Worm (Caenorhabditis elegans) whole organism, young adult: Measurements from ENCODE around the gene sel-1.

Experiments
- akir-1 ChIP-seq: fragments of 200-800 bp; sonication (Bioruptor generic); optimal IDR thresholded peaks from 2 replicates; lab custom pipeline; 2018; ENCODE audit warnings: mild to moderate bottlenecking, missing genetic modification characterization, moderate library complexity, missing compliant biosample characterization
- attf-6 ChIP-seq: fragments of 200-800 bp; sonication (Bioruptor generic); IDR thresholded peaks from 2 replicates; pipeline ENCODE4 v1.3.6; 2022; ENCODE audit warnings: missing genetic modification reagents, missing genetic modification characterization, missing compliant biosample characterization
- bed-2 ChIP-seq: fragments of 200-800 bp; sonication (Bioruptor generic); IDR thresholded peaks from 2 replicates; pipeline ENCODE4 v1.3.6; 2022; ENCODE audit warnings: missing genetic modification reagents, missing genetic modification characterization, missing compliant biosample characterization
- chd-7 ChIP-seq: sonication (generic microtip); optimal IDR thresholded peaks from 2 replicates; lab custom pipeline; 2016; ENCODE audit warnings: mild to moderate bottlenecking, missing genetic modification characterization, moderate library complexity, missing compliant biosample characterization
- hlh-26 ChIP-seq: fragments of 200-800 bp; sonication (Bioruptor generic); conservative IDR thresholded peaks from 2 replicates; pipeline ENCODE4 v1.3.6; 2022; ENCODE audit warnings: missing genetic modification reagents, missing genetic modification characterization, missing compliant biosample characterization
- lag-1 ChIP-seq: fragments of 200-800 bp; sonication (Bioruptor generic); IDR thresholded peaks from 2 replicates; pipeline ENCODE4 v1.3.6; 2022; ENCODE audit warnings: missing genetic modification reagents, missing genetic modification characterization, missing compliant biosample characterization
- mel-28 ChIP-seq: sonication (generic microtip); optimal IDR thresholded peaks from 2 replicates; lab custom pipeline; 2016; ENCODE audit warnings: borderline replicate concordance, mild to moderate bottlenecking, missing genetic modification characterization, missing compliant biosample characterization
- mxl-1 ChIP-seq: sonication (generic microtip); optimal IDR thresholded peaks from 2 replicates; lab custom pipeline; 2016; ENCODE audit warnings: missing genetic modification characterization, missing compliant biosample characterization
- nfya-1 ChIP-seq: sonication (generic microtip); optimal IDR thresholded peaks from 2 replicates; lab custom pipeline; 2017; ENCODE audit warnings: antibody characterized with exemption, missing compliant biosample characterization, missing genetic modification characterization, borderline replicate concordance; ENCODE audit not compliant: insufficient read depth
- snpc-4 ChIP-seq, 5 experiments: fragments of 150-350 bp in 1 of 5; sonication (generic microtip) in 4 of 5; optimal IDR thresholded peaks; 2 replicates each; lab custom pipeline; 2014 to 2018; ENCODE audit warnings: missing genetic modification characterization in 5 of 5, missing biosample characterization in 3 of 5, antibody characterized with exemption in 2 of 5, mild to moderate bottlenecking in 2 of 5, missing compliant biosample characterization in 2 of 5, missing genotype in 2 of 5, moderate library complexity in 2 of 5, missing genetic modification reagents in 1 of 5
- ztf-28 ChIP-seq: fragments of 200-800 bp; sonication (Bioruptor generic); IDR thresholded peaks from 2 replicates; pipeline ENCODE4 v1.3.6; 2022; ENCODE audit warnings: missing genetic modification reagents, missing genetic modification characterization, missing compliant biosample characterization

- TF ChIP-seq snpc-4 (GFP tag; optimal IDR thresholded peaks at IDR 0.05; lab: Kevin White, UChicago) (no peak), snpc-4 (tag; optimal IDR thresholded peaks at IDR 0.05; lab: Kevin White, UChicago) (no peak), ztf-28 (no peak), nfya-1 (no peak), hlh-26 (GFP tag; lab: Robert Waterston, UW) (no peak), lag-1 (GFP tag; lab: Robert Waterston, UW) (no peak), bed-2 (GFP tag; lab: Robert Waterston, UW) (no peak), attf-6 (GFP tag; lab: Robert Waterston, UW) (no peak), mel-28 (tag; lab: Kevin White, UChicago) (no peak), akir-1 (no peak), mxl-1 (no peak), chd-7 (tag; lab: Kevin White, UChicago) (no peak)
Measured at ce11 chrV:12540739-12541138, 19.8 kb upstream of the sel-1 start, which contains the start of gene F45D3.2.
